Worm (Caenorhabditis elegans) whole organism, early embryonic: ENCODE data around the gene btb-17.

Source experiments
- B0310.2 ChIP-seq: sonication (generic microtip); optimal IDR thresholded peaks from 2 replicates; lab custom pipeline; 2016; ENCODE audit warnings: mild to moderate bottlenecking, missing genetic modification characterization, missing compliant biosample characterization
- F13C5.2 ChIP-seq: sonication (generic microtip); optimal IDR thresholded peaks from 2 replicates; lab custom pipeline; 2017; ENCODE audit warnings: mild to moderate bottlenecking, missing genetic modification characterization, inconsistent platforms, missing compliant biosample characterization
- aly-1 ChIP-seq: sonication (generic microtip); optimal IDR thresholded peaks from 2 replicates; lab custom pipeline; 2016; ENCODE audit warnings: missing genetic modification characterization, missing compliant biosample characterization
- ama-1 ChIP-seq: fragments of 150-350 bp; optimal IDR thresholded peaks from 2 replicates; lab custom pipeline; 2014
- ceh-13 ChIP-seq: fragments of 200-800 bp; sonication (Bioruptor generic); optimal IDR thresholded peaks from 2 replicates; lab custom pipeline; 2018; ENCODE audit warnings: mild to moderate bottlenecking, missing genetic modification characterization, missing compliant biosample characterization
- ceh-36 ChIP-seq: sonication (generic microtip); optimal IDR thresholded peaks from 2 replicates; lab custom pipeline; 2016; ENCODE audit warnings: missing genetic modification characterization, inconsistent platforms, missing compliant biosample characterization
- ets-7 ChIP-seq: sonication (generic microtip); optimal IDR thresholded peaks from 2 replicates; lab custom pipeline; 2016; ENCODE audit warnings: missing genotype, missing genetic modification characterization, missing compliant biosample characterization
- flt-1 ChIP-seq: fragments of 200-800 bp; sonication (Bioruptor generic); IDR thresholded peaks from 2 replicates; pipeline ENCODE4 v1.3.6; 2022; ENCODE audit warnings: missing genetic modification characterization, missing compliant biosample characterization
- hmbx-1 ChIP-seq: sonication (generic microtip); optimal IDR thresholded peaks from 2 replicates; lab custom pipeline; 2016; ENCODE audit warnings: mild to moderate bottlenecking, missing genetic modification characterization, missing compliant biosample characterization
- hmg-4 ChIP-seq: fragments of 200-800 bp; sonication (Bioruptor generic); optimal IDR thresholded peaks from 2 replicates; lab custom pipeline; 2018; ENCODE audit warnings: mild to moderate bottlenecking, missing genetic modification characterization, missing compliant biosample characterization
- hnd-1 ChIP-seq: sonication (generic microtip); optimal IDR thresholded peaks from 2 replicates; lab custom pipeline; 2016; ENCODE audit warnings: missing genetic modification characterization, missing compliant biosample characterization
- pes-1 ChIP-seq: fragments of 200-800 bp; sonication (Bioruptor generic); IDR thresholded peaks from 2 replicates; pipeline ENCODE4 v1.3.6; 2022; ENCODE audit warnings: missing genetic modification reagents, missing genetic modification characterization, missing compliant biosample characterization
- scrt-1 ChIP-seq: fragments of 200-800 bp; sonication (Bioruptor generic); IDR thresholded peaks from 2 replicates; pipeline ENCODE4 v1.3.6; 2022; ENCODE audit warnings: missing genetic modification characterization, missing compliant biosample characterization
- sea-1 ChIP-seq: fragments of 200-800 bp; sonication (Bioruptor generic); conservative IDR thresholded peaks from 2 replicates; pipeline ENCODE4 v1.3.6; 2022; ENCODE audit warnings: missing genetic modification characterization, missing compliant biosample characterization
- tbx-11 ChIP-seq: fragments of 200-800 bp; sonication (Bioruptor generic); IDR thresholded peaks from 2 replicates; pipeline ENCODE4 v1.3.6; 2022; ENCODE audit warnings: missing genetic modification characterization, missing compliant biosample characterization
- tbx-37 ChIP-seq: fragments of 200-800 bp; sonication (Bioruptor generic); conservative IDR thresholded peaks from 2 replicates; pipeline ENCODE4 v1.3.6; 2022; ENCODE audit warnings: missing genetic modification reagents, missing genetic modification characterization, missing compliant biosample characterization
- tra-4 ChIP-seq: sonication (generic microtip); optimal IDR thresholded peaks from 2 replicates; lab custom pipeline; 2017; ENCODE audit warnings: missing genetic modification characterization, missing compliant biosample characterization

Gene btb-17

ce11 chrII:3323179-3323578 lies 28.0 kb downstream of the btb-17 start, which contains the start of gene Y46D2A.2:
TSS of gene Y46D2A.2 (minus strand) at chrII:3323279.
- TF ChIP-seq aly-1 (tag; lab: Kevin White, UChicago) (no peak), flt-1 (GFP tag; lab: Robert Waterston, UW) (no peak), B0310.2 (tag; lab: Kevin White, UChicago) (no peak)

- TF ChIP-seq F13C5.2 (tag; lab: Kevin White, UChicago) (no peak), hmg-4 (GFP tag; lab: Kevin White, UChicago) (no peak), tbx-37 (GFP tag; lab: Robert Waterston, UW) (no peak), ceh-13 (GFP tag; lab: Kevin White, UChicago) (no peak), pes-1 (GFP tag; lab: Robert Waterston, UW) (no peak), scrt-1 (GFP tag; lab: Robert Waterston, UW) (no peak), tra-4 (tag; lab: Kevin White, UChicago) (no peak), hmbx-1 (tag; lab: Kevin White, UChicago) (no peak), sea-1 (no peak), ama-1 (lab: Kevin White, UChicago) (no peak), B0310.2 (tag; lab: Kevin White, UChicago) (no peak), hnd-1 (tag; lab: Kevin White, UChicago) (no peak)
Observed at ce11 chrII:3327104-3327503, 31.9 kb downstream of the btb-17 start, which contains the start of gene Y46D2A.3. TSS of gene Y46D2A.3 (minus strand) at chrII:3327204.

ce11 chrII:3332039-3332438 lies 36.8 kb downstream of the btb-17 start, which contains the start of gene irld-27:
TSS of gene irld-27 (plus strand) at chrII:3332339.
- TF ChIP-seq tbx-11 (GFP tag; lab: Robert Waterston, UW): no peak
- no peak for TF ChIP-seq tra-4 (tag; lab: Kevin White, UChicago)
- TF ChIP-seq sea-1: no peak
- TF ChIP-seq hmbx-1 (tag; lab: Kevin White, UChicago): no peak
- TF ChIP-seq pes-1 (GFP tag; lab: Robert Waterston, UW): no peak
- no peak for TF ChIP-seq B0310.2 (tag; lab: Kevin White, UChicago)
- no peak for TF ChIP-seq ets-7
- no peak for TF ChIP-seq F13C5.2 (tag; lab: Kevin White, UChicago)
- no peak for TF ChIP-seq scrt-1 (GFP tag; lab: Robert Waterston, UW)
- no peak for TF ChIP-seq hmg-4 (GFP tag; lab: Kevin White, UChicago)
- no peak for TF ChIP-seq aly-1 (tag; lab: Kevin White, UChicago)
- TF ChIP-seq ceh-36 (tag; lab: Kevin White, UChicago): no peak
- TF ChIP-seq tbx-37 (GFP tag; lab: Robert Waterston, UW): no peak
- no peak for TF ChIP-seq ama-1 (lab: Kevin White, UChicago)
- TF ChIP-seq flt-1 (GFP tag; lab: Robert Waterston, UW): no peak
- no peak for TF ChIP-seq hnd-1 (tag; lab: Kevin White, UChicago)

- TF ChIP-seq hnd-1 (tag; lab: Kevin White, UChicago) (no peak), tbx-11 (GFP tag; lab: Robert Waterston, UW) (no peak), pes-1 (GFP tag; lab: Robert Waterston, UW) (no peak), tra-4 (tag; lab: Kevin White, UChicago) (no peak), ets-7 (no peak), sea-1 (no peak), scrt-1 (GFP tag; lab: Robert Waterston, UW) (no peak), aly-1 (tag; lab: Kevin White, UChicago) (no peak), hmbx-1 (tag; lab: Kevin White, UChicago) (no peak), flt-1 (GFP tag; lab: Robert Waterston, UW) (no peak), tbx-37 (GFP tag; lab: Robert Waterston, UW) (no peak), F13C5.2 (tag; lab: Kevin White, UChicago) (no peak), B0310.2 (tag; lab: Kevin White, UChicago) (no peak), hmg-4 (GFP tag; lab: Kevin White, UChicago) (no peak)
Observed at ce11 chrII:3337039-3337438, 41.8 kb downstream of the btb-17 start, which contains the start of gene F14D2.19. TSS of gene F14D2.19 (minus strand) at chrII:3337139.

ce11 chrII:3338556-3338955 lies 43.4 kb downstream of the btb-17 start, which contains the start of gene F14D2.7:
TSS of gene F14D2.7 (minus strand) at chrII:3338656.
- no peak for TF ChIP-seq ceh-13 (GFP tag; lab: Kevin White, UChicago)
- no peak for TF ChIP-seq hmbx-1 (tag; lab: Kevin White, UChicago)
- no peak for TF ChIP-seq pes-1 (GFP tag; lab: Robert Waterston, UW)
- no peak for TF ChIP-seq aly-1 (tag; lab: Kevin White, UChicago)
- TF ChIP-seq tra-4 (tag; lab: Kevin White, UChicago): no peak
- TF ChIP-seq ama-1 (lab: Kevin White, UChicago): no peak
- no peak for TF ChIP-seq ceh-36 (tag; lab: Kevin White, UChicago)
- TF ChIP-seq flt-1 (GFP tag; lab: Robert Waterston, UW): no peak
- TF ChIP-seq hnd-1 (tag; lab: Kevin White, UChicago): no peak

- TF ChIP-seq sea-1 (no peak), scrt-1 (GFP tag; lab: Robert Waterston, UW) (no peak)
Observed at ce11 chrII:3340251-3340650, 45.0 kb downstream of the btb-17 start, which contains the start of gene F14D2.5. TSS of gene F14D2.5 (plus strand) at chrII:3340551.

- TF ChIP-seq F13C5.2 (tag; lab: Kevin White, UChicago) (no peak), hnd-1 (tag; lab: Kevin White, UChicago) (no peak), tra-4 (tag; lab: Kevin White, UChicago) (no peak), aly-1 (tag; lab: Kevin White, UChicago) (no peak), sea-1 (no peak), hmg-4 (GFP tag; lab: Kevin White, UChicago) (no peak), hmbx-1 (tag; lab: Kevin White, UChicago) (no peak), B0310.2 (tag; lab: Kevin White, UChicago) (no peak), ceh-13 (GFP tag; lab: Kevin White, UChicago) (no peak), tbx-11 (GFP tag; lab: Robert Waterston, UW) (no peak), ama-1 (lab: Kevin White, UChicago) (no peak), ets-7 (no peak)
Observed at ce11 chrII:3340818-3341217, 45.6 kb downstream of the btb-17 start.
